Worm (Caenorhabditis elegans) whole organism, late embryonic: ENCODE results near the gene F01F1.14.

Experiments
- ceh-9 ChIP-seq: sonication (generic microtip); optimal IDR thresholded peaks from 2 replicates; lab custom pipeline; 2016; ENCODE audit warnings: mild to moderate bottlenecking, missing genetic modification characterization, inconsistent platforms, missing compliant biosample characterization
- nfya-1 ChIP-seq: sonication (generic microtip); optimal IDR thresholded peaks from 2 replicates; lab custom pipeline; 2017; ENCODE audit warnings: missing genetic modification characterization, mild to moderate bottlenecking, missing compliant biosample characterization, antibody characterized with exemption, moderate library complexity
- pag-3 ChIP-seq: sonication (generic microtip); optimal IDR thresholded peaks from 2 replicates; lab custom pipeline; 2016; ENCODE audit warnings: missing compliant biosample characterization, missing genetic modification characterization, borderline replicate concordance
- pha-4 ChIP-seq: fragments of 150-350 bp; optimal IDR thresholded peaks from 2 replicates; lab custom pipeline; 2018; ENCODE audit warnings: missing biosample characterization, missing genetic modification reagents, missing genetic modification characterization
- pqm-1 ChIP-seq: sonication (generic microtip); optimal IDR thresholded peaks from 2 replicates; lab custom pipeline; 2016; ENCODE audit warnings: missing genetic modification characterization, missing compliant biosample characterization
- unc-42 ChIP-seq: sonication (generic microtip); optimal IDR thresholded peaks from 2 replicates; lab custom pipeline; 2016; ENCODE audit warnings: missing genotype, missing genetic modification characterization, missing compliant biosample characterization

- TF ChIP-seq pag-3 (tag; lab: Kevin White, UChicago) (no peak), pqm-1 (tag; lab: Kevin White, UChicago) (no peak), pha-4 (tag; lab: Kevin White, UChicago) (no peak), ceh-9 (tag; lab: Kevin White, UChicago) (no peak), unc-42 (tag; lab: Kevin White, UChicago) (no peak), nfya-1 (tag; lab: Kevin White, UChicago) (no peak)
Observed at ce11 chrIII:5832442-5832841, 50.3 kb downstream of the F01F1.14 start.
